Fruit fly (Drosophila melanogaster) whole organism: ENCODE measurements around the gene ScsbetaG.

Source experiments
- CG8478 ChIP-seq: fragments of >200 bp; optimal IDR thresholded peaks from 2 replicates; lab custom pipeline; 2018; ENCODE audit warnings: inconsistent platforms
- Dll ChIP-seq: fragments of >200 bp; optimal IDR thresholded peaks from 2 replicates; lab custom pipeline; 2017
- EcR ChIP-seq, 2 experiments: fragments of >200 bp; optimal IDR thresholded peaks; 2 replicates each; lab custom pipeline; 2017; ENCODE audit warnings: missing biosample characterization in 2 of 2, missing genetic modification characterization in 2 of 2, missing genetic modification reagents in 2 of 2
- pan ChIP-seq: fragments of >200 bp; optimal IDR thresholded peaks from 2 replicates; lab custom pipeline; 2017
- psq ChIP-seq: fragments of >200 bp; optimal IDR thresholded peaks from 2 replicates; lab custom pipeline; 2017
- usp ChIP-seq: fragments of >200 bp; optimal IDR thresholded peaks from 2 replicates; lab custom pipeline; 2017; ENCODE audit warnings: missing biosample characterization, missing genetic modification characterization, mixed read lengths

The ScsbetaG gene

DNA sequence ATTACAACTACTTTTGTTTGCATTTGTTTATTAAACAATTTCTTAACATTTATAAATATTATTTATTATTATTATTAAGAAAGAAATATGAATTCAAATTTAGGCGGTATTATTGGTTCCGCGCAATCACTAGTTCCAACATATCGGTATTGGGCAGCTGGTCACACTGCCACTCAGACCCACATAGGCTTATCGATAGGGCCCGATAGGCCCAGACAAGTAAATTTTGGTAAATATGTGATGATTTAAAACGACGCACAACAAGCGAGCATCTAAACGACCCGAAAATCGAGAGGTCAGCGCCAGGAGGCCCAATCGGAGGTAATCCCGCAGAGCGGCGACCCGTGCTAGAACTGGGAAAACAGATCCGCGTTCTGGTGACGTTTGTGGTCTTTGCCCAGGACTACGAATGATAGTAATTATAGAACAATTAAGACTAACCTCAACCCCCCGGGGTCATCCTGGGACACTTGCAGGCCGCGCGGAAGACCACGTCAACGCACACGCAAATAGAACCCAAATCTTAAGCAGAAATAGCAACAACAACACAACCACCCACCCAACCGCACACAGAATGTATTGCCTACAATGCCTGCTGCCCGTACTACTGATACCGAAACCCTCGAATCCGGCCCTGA is 1.7 kb upstream of the ScsbetaG start, which contains the start of gene bc10:
bc10 (plus strand) TSS at position 181 of the 638 bp plus-strand sequence.
- TF ChIP-seq EcR (GFP tag; optimal IDR thresholded peaks at IDR 0.05; lab: Kevin White, UChicago) (no peak), pan (no peak), CG8478 (lab: Kevin White, UChicago) (no peak), usp (GFP tag; lab: Kevin White, UChicago) (no peak), psq (lab: Kevin White, UChicago) (no peak), Dll (lab: Kevin White, UChicago) (no peak)

DNA sequence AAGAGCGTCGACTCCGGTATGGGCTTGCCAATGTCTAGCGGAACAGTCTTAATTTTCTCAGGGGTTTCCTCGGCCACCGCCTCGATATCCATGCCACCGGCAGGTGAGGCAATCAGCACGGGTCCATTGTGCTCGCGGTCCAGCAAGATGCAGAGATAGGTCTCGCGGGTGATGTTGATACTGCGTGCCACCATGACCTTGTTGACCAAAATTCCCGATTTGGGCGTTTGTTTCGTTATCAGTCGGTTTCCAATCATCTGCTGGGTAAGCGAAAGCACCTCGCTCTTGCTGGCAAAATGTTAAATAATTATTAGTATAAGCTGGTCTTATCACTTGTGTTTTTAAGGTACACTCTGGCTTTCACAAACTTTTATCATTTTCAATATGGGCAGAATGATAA is 907 bp downstream of the ScsbetaG start:
- TF ChIP-seq pan (no peak), EcR (GFP tag; optimal IDR thresholded peaks at IDR 0.05; lab: Kevin White, UChicago) (no peak), psq (lab: Kevin White, UChicago) (no peak), Dll (lab: Kevin White, UChicago) (no peak)

- TF ChIP-seq usp (GFP tag; lab: Kevin White, UChicago) (no peak), Dll (lab: Kevin White, UChicago) (no peak), psq (lab: Kevin White, UChicago) (no peak), pan (no peak), CG8478 (lab: Kevin White, UChicago) (no peak), EcR (GFP tag; optimal IDR thresholded peaks at IDR 0.05; lab: Kevin White, UChicago) (no peak)
Measured at dm6 chr3L:5561341-5561740, 2.1 kb downstream of the ScsbetaG start, which contains the start of gene sinu. Gene sinu (minus strand): TSS chr3L:5561598.

DNA sequence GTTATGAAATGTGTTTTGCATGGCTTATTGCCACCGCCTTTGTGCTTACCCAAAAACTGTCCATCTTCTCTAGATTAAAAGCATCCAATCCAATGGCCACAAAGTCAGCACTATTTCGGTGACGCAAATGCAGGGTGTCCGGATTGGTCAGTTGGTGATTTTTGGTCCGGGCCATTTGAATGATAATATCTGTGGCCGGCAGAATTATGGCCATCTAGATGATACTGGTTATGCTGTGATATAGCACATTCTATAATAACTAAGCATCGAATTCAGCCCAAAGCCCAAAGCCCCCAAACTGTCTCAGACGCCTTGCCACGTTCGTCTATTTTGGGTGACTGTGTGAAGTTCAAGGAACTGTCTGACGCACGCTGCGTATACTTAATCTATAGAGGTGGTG is 7.3 kb downstream of the ScsbetaG start:
- TF ChIP-seq Dll (lab: Kevin White, UChicago) (no peak), psq (lab: Kevin White, UChicago) (no peak), pan (no peak), CG8478 (lab: Kevin White, UChicago) (no peak), usp (GFP tag; lab: Kevin White, UChicago) (no peak), EcR (GFP tag; optimal IDR thresholded peaks at IDR 0.05; lab: Kevin White, UChicago) (no peak)

dm6 chr3L:5554377-5554776 is 9.1 kb downstream of the ScsbetaG start:
- TF ChIP-seq Dll (lab: Kevin White, UChicago): no peak
- TF ChIP-seq pan: no peak
- no peak for TF ChIP-seq CG8478 (lab: Kevin White, UChicago)

- no peak for TF ChIP-seq pan
- TF ChIP-seq Dll (lab: Kevin White, UChicago): no peak
- TF ChIP-seq psq (lab: Kevin White, UChicago): no peak
Measured at dm6 chr3L:5553717-5554116, 9.8 kb downstream of the ScsbetaG start.

DNA sequence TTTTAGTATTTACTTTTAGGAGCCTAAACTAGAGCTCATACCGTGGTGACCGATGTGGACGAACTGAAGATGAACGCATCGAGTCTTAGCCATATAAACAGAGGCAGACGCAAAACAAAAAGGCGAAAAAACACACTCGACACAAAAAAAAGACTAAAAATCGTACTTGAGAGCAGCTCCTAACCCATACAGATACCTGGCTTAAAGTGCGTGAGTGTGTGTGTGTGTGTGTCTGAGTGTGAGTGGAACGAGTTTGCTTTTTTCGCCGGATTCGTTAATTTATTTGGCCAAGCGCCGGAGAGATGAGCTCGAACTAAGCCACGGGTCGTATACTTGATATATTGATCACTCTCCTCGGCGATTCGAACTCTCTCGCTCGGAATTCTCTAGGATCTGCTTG is 12.4 kb downstream of the ScsbetaG start, which contains the start of gene frm:
frm (minus strand) TSS at position 73 of the 400 bp plus-strand sequence.
- TF ChIP-seq EcR (GFP tag; optimal IDR thresholded peaks at IDR 0.05; lab: Kevin White, UChicago): no peak
- no peak for TF ChIP-seq psq (lab: Kevin White, UChicago)
- no peak for TF ChIP-seq pan
- TF ChIP-seq Dll (lab: Kevin White, UChicago): no peak
- TF ChIP-seq CG8478 (lab: Kevin White, UChicago): no peak
- TF ChIP-seq usp (GFP tag; lab: Kevin White, UChicago): no peak

DNA sequence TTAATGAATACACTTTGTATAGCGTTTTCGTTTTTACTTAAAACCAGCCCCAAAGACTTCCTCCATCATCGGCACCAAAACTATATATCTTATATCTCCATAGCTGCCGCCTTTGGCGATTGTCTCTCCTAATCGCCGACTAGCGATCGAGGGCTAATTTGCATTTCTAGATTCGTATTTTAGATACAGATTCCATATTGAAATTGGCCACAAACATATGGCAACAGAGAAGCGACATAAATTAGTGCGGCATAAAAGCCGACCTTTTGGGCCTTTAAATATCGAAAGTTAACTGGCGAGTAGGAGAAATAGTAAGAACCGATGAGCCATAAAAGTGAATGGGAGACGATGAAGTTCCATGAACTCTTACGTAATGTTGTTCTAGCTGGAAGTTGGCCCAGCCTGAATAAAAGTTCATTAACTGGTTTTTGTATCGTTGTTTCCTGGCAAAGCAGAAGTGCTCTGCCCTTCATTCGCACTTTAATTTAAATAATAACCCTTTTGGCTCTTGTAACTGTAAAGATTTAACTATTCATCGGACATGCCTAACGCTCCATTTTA is 14.9 kb downstream of the ScsbetaG start:
- TF ChIP-seq usp (GFP tag; lab: Kevin White, UChicago) (no peak), CG8478 (lab: Kevin White, UChicago) (no peak), EcR (GFP tag; optimal IDR thresholded peaks at IDR 0.05; lab: Kevin White, UChicago) (no peak), psq (lab: Kevin White, UChicago) (no peak), Dll (lab: Kevin White, UChicago) (no peak), pan (no peak)

DNA sequence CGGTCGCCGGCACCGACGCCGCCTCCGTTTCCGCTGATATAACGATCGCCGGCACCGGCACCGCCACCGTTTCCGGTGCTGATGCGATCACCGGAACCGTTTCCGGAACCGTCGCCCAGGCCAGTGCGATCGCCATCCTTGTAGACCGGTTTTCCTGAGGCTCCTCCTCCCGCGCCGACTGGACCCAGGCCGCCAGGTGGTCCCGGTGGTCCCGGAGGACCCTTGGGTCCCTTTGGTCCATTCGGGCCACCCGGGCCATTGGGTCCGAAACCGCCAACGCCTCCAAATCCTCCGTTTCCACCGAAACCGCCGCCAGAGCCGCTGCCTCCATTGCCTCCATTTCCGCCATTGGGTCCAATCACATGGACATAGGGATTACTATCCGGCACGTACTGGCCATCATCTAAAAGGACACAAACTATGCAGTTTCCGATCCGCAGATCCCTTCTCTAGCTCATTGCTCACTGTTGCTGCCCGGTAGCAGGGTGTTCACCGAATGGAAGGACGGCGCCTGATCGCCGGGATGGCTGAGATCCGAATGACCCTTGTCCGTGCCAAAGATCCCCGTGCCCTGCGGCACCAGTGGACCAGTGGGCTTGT is 20.6 kb downstream of the ScsbetaG start:
- no peak for TF ChIP-seq usp (GFP tag; lab: Kevin White, UChicago)
- no peak for TF ChIP-seq EcR (GFP tag; optimal IDR thresholded peaks at IDR 0.05; lab: Kevin White, UChicago)
- TF ChIP-seq Dll (lab: Kevin White, UChicago): no peak
- no peak for TF ChIP-seq psq (lab: Kevin White, UChicago)
- no peak for TF ChIP-seq CG8478 (lab: Kevin White, UChicago)
- TF ChIP-seq pan: no peak

- no peak for TF ChIP-seq CG8478 (lab: Kevin White, UChicago)
- no peak for TF ChIP-seq usp (GFP tag; lab: Kevin White, UChicago)
- peak; percentile 14 for TF ChIP-seq Dll (lab: Kevin White, UChicago)
- no peak for TF ChIP-seq EcR (GFP tag; optimal IDR thresholded peaks at IDR 0.05; lab: Kevin White, UChicago)
Measured at dm6 chr3L:5540637-5541241, 22.8 kb downstream of the ScsbetaG start.

dm6 chr3L:5535659-5536058 is 27.8 kb downstream of the ScsbetaG start, which contains the start of gene CG13285:
Gene CG13285 (minus strand): TSS chr3L:5535759.
- TF ChIP-seq Dll (lab: Kevin White, UChicago) (no peak), EcR (GFP tag; optimal IDR thresholded peaks at IDR 0.05; lab: Kevin White, UChicago) (peak in 1 of 2 experiments; percentile 6)

DNA sequence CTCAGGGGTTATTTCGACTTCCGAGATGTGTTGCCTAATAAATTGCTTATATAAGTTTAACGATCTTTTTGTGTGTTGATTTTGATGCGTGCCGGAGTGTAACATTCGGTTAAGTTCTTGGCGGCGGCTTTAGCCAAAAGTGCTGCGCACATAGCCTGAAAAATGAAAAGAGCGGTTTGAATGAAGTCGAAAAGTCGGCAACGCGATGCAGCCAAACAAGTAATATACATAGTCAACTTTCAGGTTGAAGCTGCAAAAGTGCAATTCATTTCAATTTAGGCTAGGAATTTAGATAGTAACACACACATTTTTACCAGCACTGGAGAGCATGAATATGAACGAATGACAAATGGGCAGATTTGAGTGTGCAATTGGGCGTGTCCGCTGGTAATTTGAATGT is 29.2 kb downstream of the ScsbetaG start:
- TF ChIP-seq psq (lab: Kevin White, UChicago) (no peak), Dll (lab: Kevin White, UChicago) (no peak), EcR (GFP tag; optimal IDR thresholded peaks at IDR 0.05; lab: Kevin White, UChicago) (no peak), CG8478 (lab: Kevin White, UChicago) (no peak), pan (no peak), usp (GFP tag; lab: Kevin White, UChicago) (no peak)
